Worm (Caenorhabditis elegans) whole organism, L1 larva: ENCODE measurements around the gene pqn-27.

Experiments
- Y116A8C.19 ChIP-seq: sonication (generic microtip); optimal IDR thresholded peaks from 2 replicates; lab custom pipeline; 2016; ENCODE audit warnings: missing compliant biosample characterization, missing genetic modification characterization, borderline replicate concordance
- aly-2 ChIP-seq: fragments of 150-350 bp; optimal IDR thresholded peaks from 2 replicates; lab custom pipeline; 2014; ENCODE audit warnings: missing biosample characterization, missing genetic modification characterization
- ceh-88 ChIP-seq: fragments of 200-800 bp; sonication (Bioruptor generic); IDR thresholded peaks from 2 replicates; pipeline ENCODE4 v1.3.6; 2022; ENCODE audit warnings: missing genetic modification characterization, missing compliant biosample characterization
- ceh-90 ChIP-seq: sonication (generic microtip); optimal IDR thresholded peaks from 2 replicates; lab custom pipeline; 2016; ENCODE audit warnings: missing genetic modification characterization, missing compliant biosample characterization
- efl-1 ChIP-seq, 4 experiments: fragments of 150-350 bp; optimal IDR thresholded peaks in 3 of 4; peaks in 1 of 4; 1 replicate in 1 of 4; 2 replicates in 3 of 4; lab custom pipeline; 2014; ENCODE audit warnings: missing biosample characterization in 2 of 4, missing genetic modification characterization in 2 of 4, missing genetic modification reagents in 2 of 4
- elt-2 ChIP-seq: sonication (generic microtip); optimal IDR thresholded peaks from 2 replicates; lab custom pipeline; 2016; ENCODE audit warnings: missing genetic modification characterization, mild to moderate bottlenecking, inconsistent platforms, missing compliant biosample characterization, missing genetic modification reagents
- irx-1 ChIP-seq: sonication (generic microtip); optimal IDR thresholded peaks from 2 replicates; lab custom pipeline; 2016; ENCODE audit warnings: missing genetic modification characterization, missing compliant biosample characterization
- lin-14 ChIP-seq: fragments of 200-800 bp; sonication (Bioruptor generic); optimal IDR thresholded peaks from 2 replicates; lab custom pipeline; 2018; ENCODE audit warnings: mild to moderate bottlenecking, missing genetic modification characterization, moderate library complexity, missing compliant biosample characterization
- lin-15B ChIP-seq: fragments of 150-350 bp; sonication (generic microtip); optimal IDR thresholded peaks from 3 replicates; lab custom pipeline; 2014; ENCODE audit warnings: missing biosample characterization, missing genetic modification characterization
- lin-35 ChIP-seq, 2 experiments: fragments of 150-350 bp; optimal IDR thresholded peaks; 2 replicates each; lab custom pipeline; 2014; ENCODE audit warnings: missing biosample characterization in 2 of 2, missing genetic modification characterization in 2 of 2, missing genetic modification reagents in 2 of 2
- lir-3 ChIP-seq: sonication (generic microtip); optimal IDR thresholded peaks from 2 replicates; lab custom pipeline; 2016; ENCODE audit warnings: mild to moderate bottlenecking, missing genetic modification characterization, moderate library complexity, missing compliant biosample characterization; ENCODE audit not compliant: poor library complexity
- lsy-2 ChIP-seq, 2 experiments: fragments of 150-350 bp; optimal IDR thresholded peaks; 2 replicates each; lab custom pipeline; 2014; ENCODE audit warnings: missing biosample characterization in 2 of 2, missing genetic modification characterization in 2 of 2
- mdl-1 ChIP-seq, 2 experiments: fragments of 150-350 bp; optimal IDR thresholded peaks; 2 replicates each; lab custom pipeline; 2014 to 2017; ENCODE audit warnings: missing biosample characterization in 2 of 2, missing genetic modification characterization in 2 of 2, inconsistent platforms in 1 of 2
- mef-2 ChIP-seq: fragments of 150-350 bp; optimal IDR thresholded peaks from 2 replicates; lab custom pipeline; 2014; ENCODE audit warnings: missing biosample characterization, missing genetic modification characterization
- mep-1 ChIP-seq: fragments of 150-350 bp; optimal IDR thresholded peaks from 2 replicates; lab custom pipeline; 2014; ENCODE audit warnings: missing biosample characterization, missing genetic modification characterization
- nhr-11 ChIP-seq: fragments of 150-350 bp; optimal IDR thresholded peaks from 2 replicates; lab custom pipeline; 2014; ENCODE audit warnings: missing biosample characterization, missing genetic modification characterization
- nhr-19 ChIP-seq: fragments of 200-800 bp; sonication (Bioruptor generic); conservative IDR thresholded peaks from 2 replicates; pipeline ENCODE4 v1.3.6; 2022; ENCODE audit warnings: missing genetic modification characterization, missing compliant biosample characterization
- nhr-20 ChIP-seq: sonication (generic microtip); optimal IDR thresholded peaks from 2 replicates; lab custom pipeline; 2016; ENCODE audit warnings: mild to moderate bottlenecking, missing genetic modification characterization, missing compliant biosample characterization
- nhr-71 ChIP-seq: sonication (generic microtip); optimal IDR thresholded peaks from 2 replicates; lab custom pipeline; 2016; ENCODE audit warnings: mild to moderate bottlenecking, missing genetic modification characterization, moderate library complexity, missing compliant biosample characterization
- nhr-76 ChIP-seq: sonication (generic microtip); optimal IDR thresholded peaks from 2 replicates; lab custom pipeline; 2017; ENCODE audit warnings: missing biosample characterization, missing genetic modification characterization
- nhr-77 ChIP-seq: fragments of 150-350 bp; optimal IDR thresholded peaks from 2 replicates; lab custom pipeline; 2014; ENCODE audit warnings: missing biosample characterization, missing genetic modification characterization
- nhr-84 ChIP-seq: sonication (generic microtip); optimal IDR thresholded peaks from 2 replicates; lab custom pipeline; 2017; ENCODE audit warnings: missing biosample characterization, missing genetic modification characterization
- nhr-85 ChIP-seq: sonication (generic microtip); peaks from one replicate; lab custom pipeline; 2016; ENCODE audit warnings: missing genetic modification characterization, inconsistent platforms, missing compliant biosample characterization
- pax-3 ChIP-seq: fragments of 200-800 bp; sonication (Bioruptor generic); optimal IDR thresholded peaks from 2 replicates; lab custom pipeline; 2018; ENCODE audit warnings: mild to moderate bottlenecking, missing genetic modification characterization, moderate library complexity, missing compliant biosample characterization
- skn-1 ChIP-seq: fragments of 150-350 bp; optimal IDR thresholded peaks from 2 replicates; lab custom pipeline; 2014; ENCODE audit warnings: missing biosample characterization, missing genetic modification characterization
- snpc-4 ChIP-seq: fragments of 150-350 bp; optimal IDR thresholded peaks from 2 replicates; lab custom pipeline; 2014; ENCODE audit warnings: missing biosample characterization, missing genetic modification characterization
- snu-23 ChIP-seq: sonication (generic microtip); optimal IDR thresholded peaks from 2 replicates; lab custom pipeline; 2016; ENCODE audit warnings: missing genetic modification characterization, missing compliant biosample characterization
- sox-4 ChIP-seq: sonication (generic microtip); optimal IDR thresholded peaks from 2 replicates; lab custom pipeline; 2016; ENCODE audit warnings: missing genetic modification characterization, missing compliant biosample characterization
- sptf-1 ChIP-seq: fragments of 150-350 bp; optimal IDR thresholded peaks from 2 replicates; lab custom pipeline; 2014; ENCODE audit warnings: missing biosample characterization, missing genetic modification characterization
- swsn-7 ChIP-seq: sonication (generic microtip); optimal IDR thresholded peaks from 2 replicates; lab custom pipeline; 2016; ENCODE audit warnings: missing genetic modification characterization, missing compliant biosample characterization
- tbx-2 ChIP-seq: sonication (generic microtip); optimal IDR thresholded peaks from 2 replicates; lab custom pipeline; 2016; ENCODE audit warnings: missing genetic modification characterization, missing compliant biosample characterization
- unc-86 ChIP-seq: sonication (generic microtip); optimal IDR thresholded peaks from 2 replicates; lab custom pipeline; 2016; ENCODE audit warnings: missing genetic modification characterization, missing compliant biosample characterization
- unc-98 ChIP-seq: fragments of 200-800 bp; sonication (Bioruptor generic); IDR thresholded peaks from 2 replicates; pipeline ENCODE4 v1.3.6; 2022; ENCODE audit warnings: missing genetic modification characterization, missing compliant biosample characterization
- xbp-1 ChIP-seq: sonication (generic microtip); optimal IDR thresholded peaks from 2 replicates; lab custom pipeline; 2016; ENCODE audit warnings: missing genetic modification characterization, missing compliant biosample characterization
- ztf-11 ChIP-seq, 2 experiments: sonication (generic microtip); optimal IDR thresholded peaks; 2 replicates each; lab custom pipeline; 2016 to 2017; ENCODE audit warnings: missing genetic modification characterization in 2 of 2, missing biosample characterization in 1 of 2, missing compliant biosample characterization in 1 of 2

The pqn-27 gene

ce11 chrII:13461604-13462375 lies 1.3 kb upstream of the pqn-27 start (continued):
- TF ChIP-seq sox-4 (tag; lab: Kevin White, UChicago) (peak; percentile 40), sptf-1 (tag; lab: Kevin White, UChicago) (no peak), mef-2 (peak; percentile 37), efl-1 (optimal IDR thresholded peaks at IDR 0.05; lab: Kevin White, UChicago) (peak; percentile 9 to 37), efl-1 (GFP tag; optimal IDR thresholded peaks at IDR 0.05 in 1 of 2; lab: Kevin White, UChicago) (peak; percentile 3 to 87), nhr-11 (tag; lab: Kevin White, UChicago) (peak; percentile 24), lin-15B (tag; lab: Kevin White, UChicago) (no peak), xbp-1 (tag; lab: Kevin White, UChicago) (peak; percentile 48), ceh-90 (tag; lab: Kevin White, UChicago) (no peak), nhr-20 (tag; lab: Kevin White, UChicago) (peak; percentile 91)

ce11 chrII:13456622-13457021 lies 3.8 kb downstream of the pqn-27 start:
- TF ChIP-seq pax-3 (no peak), mep-1 (peak; percentile 3), nhr-20 (tag; lab: Kevin White, UChicago) (peak; percentile 21), nhr-77 (tag; lab: Kevin White, UChicago) (peak; percentile 6), ztf-11 (tag; optimal IDR thresholded peaks at IDR 0.05; lab: Kevin White, UChicago) (no peak), mdl-1 (tag; optimal IDR thresholded peaks at IDR 0.05; lab: Kevin White, UChicago) (peak in 1 of 2 experiments; percentile 22), elt-2 (tag; lab: Kevin White, UChicago) (no peak), nhr-76 (tag; lab: Kevin White, UChicago) (no peak), skn-1 (tag; lab: Kevin White, UChicago) (peak; percentile 14), snu-23 (GFP tag; lab: Kevin White, UChicago) (peak; percentile 51), unc-98 (GFP tag; lab: Robert Waterston, UW) (no peak), tbx-2 (tag; lab: Kevin White, UChicago) (peak; percentile 13), lir-3 (no peak), lsy-2 (tag; optimal IDR thresholded peaks at IDR 0.05; lab: Kevin White, UChicago) (no peak), nhr-19 (GFP tag; lab: Robert Waterston, UW) (peak; percentile 18; the same call in 1 of the 2 replicates), unc-86 (tag; lab: Kevin White, UChicago) (no peak), irx-1 (tag; lab: Kevin White, UChicago) (no peak), lin-35 (GFP tag; optimal IDR thresholded peaks at IDR 0.05; lab: Kevin White, UChicago) (peak in 1 of 2 experiments; percentile 10), swsn-7 (tag; lab: Kevin White, UChicago) (peak; percentile 22), ceh-88 (GFP tag; lab: Robert Waterston, UW) (no peak), lin-14 (peak; percentile 83)

ce11 chrII:13454839-13455238 lies 5.6 kb downstream of the pqn-27 start:
- no peak for TF ChIP-seq Y116A8C.19 (tag; lab: Kevin White, UChicago)
- no peak for TF ChIP-seq nhr-85 (tag; lab: Kevin White, UChicago)
- no peak for TF ChIP-seq nhr-76 (tag; lab: Kevin White, UChicago)
- no peak for TF ChIP-seq snpc-4 (tag; lab: Kevin White, UChicago)
- TF ChIP-seq ztf-11 (tag; optimal IDR thresholded peaks at IDR 0.05; lab: Kevin White, UChicago), result no peak
- TF ChIP-seq lir-3, result no peak

- no peak for TF ChIP-seq mdl-1 (tag; optimal IDR thresholded peaks at IDR 0.05; lab: Kevin White, UChicago)
- no peak for TF ChIP-seq nhr-84
- TF ChIP-seq ceh-88 (GFP tag; lab: Robert Waterston, UW), result no peak
- TF ChIP-seq aly-2 (tag; lab: Kevin White, UChicago), result no peak
- TF ChIP-seq xbp-1 (tag; lab: Kevin White, UChicago), result no peak
- TF ChIP-seq nhr-71 (tag; lab: Kevin White, UChicago), result no peak
- TF ChIP-seq, all 84 proteins: peak for 0
Observed at ce11 chrII:13451321-13451720, 9.1 kb downstream of the pqn-27 start.
